Fruit fly (Drosophila melanogaster): ENCODE data around the gene mthl10.

The mthl10 gene

dm6 chr3L:319145-320009, 23.3 kb downstream of the mthl10 start, which contains the start of gene fwd (continued):
- TF ChIP-seq CG3032 (tag; optimal IDR thresholded peaks at IDR 0.05) = no peak
- TF ChIP-seq Ets21C (GFP tag; optimal IDR thresholded peaks at IDR 0.05) = no peak
- no peak for TF ChIP-seq Sox15 (GFP tag; optimal IDR thresholded peaks at IDR 0.05)
- TF ChIP-seq CG8119 (GFP tag; IDR thresholded peaks at IDR 0.05) = no peak
- TF ChIP-seq Hr38 (GFP tag; optimal IDR thresholded peaks at IDR 0.05) = no peak
- TF ChIP-seq Eip75B (GFP tag; optimal IDR thresholded peaks at IDR 0.05) = no peak
- no peak for TF ChIP-seq vri (GFP tag; optimal IDR thresholded peaks at IDR 0.05)
- TF ChIP-seq Eip93F (GFP tag; optimal IDR thresholded peaks at IDR 0.05) = no peak
- no peak for TF ChIP-seq CG6792 (GFP tag; optimal IDR thresholded peaks at IDR 0.05)
- no peak for TF ChIP-seq Met (GFP tag; optimal IDR thresholded peaks at IDR 0.05)
- 0 out of 2 replicates have a peak, but pooled peaks have one; percentile 6 for TF ChIP-seq CG15336 (GFP tag; IDR thresholded peaks at IDR 0.05)
- TF ChIP-seq CG11294 (GFP tag; IDR thresholded peaks at IDR 0.05) = no peak
- no peak for TF ChIP-seq CG34406 (GFP tag; optimal IDR thresholded peaks at IDR 0.05)
- no peak for TF ChIP-seq spab (GFP tag; optimal IDR thresholded peaks at IDR 0.05)
- TF ChIP-seq eg (GFP tag; IDR thresholded peaks at IDR 0.05) = no peak
- TF ChIP-seq CG8319 (GFP tag; optimal IDR thresholded peaks at IDR 0.05) = no peak
- TF ChIP-seq fd59A (GFP tag; optimal IDR thresholded peaks at IDR 0.05) = no peak
- TF ChIP-seq dac (GFP tag; optimal IDR thresholded peaks at IDR 0.05) = no peak
- no peak for TF ChIP-seq CG6276 (GFP tag; optimal IDR thresholded peaks at IDR 0.05)
- TF ChIP-seq Smox (GFP tag; optimal IDR thresholded peaks at IDR 0.05) = no peak
- TF ChIP-seq pdm3 (GFP tag; optimal IDR thresholded peaks at IDR 0.05) = no peak
- peak; percentile 46 for TF ChIP-seq Eip78C (GFP tag)
- TF ChIP-seq ss (GFP tag; optimal IDR thresholded peaks at IDR 0.05) = peak; percentile 66 to 73
- peak; percentile 44 for TF ChIP-seq CG6808 (GFP tag; optimal IDR thresholded peaks at IDR 0.05)
- no peak for TF ChIP-seq CG16779 (tag; optimal IDR thresholded peaks at IDR 0.05)
- no peak for TF ChIP-seq fd85E (GFP tag; optimal IDR thresholded peaks at IDR 0.05)

dm6 chr3L:316784-317183, 25.9 kb downstream of the mthl10 start, which contains the start of gene ddbt:
TSS of gene ddbt (plus strand) at chr3L:317084.
- TF ChIP-seq CG34406 (GFP tag; optimal IDR thresholded peaks at IDR 0.05) (no peak), esn (GFP tag; optimal IDR thresholded peaks at IDR 0.05) (no peak), CG15336 (GFP tag; IDR thresholded peaks at IDR 0.05) (no peak), CG7368 (GFP tag; optimal IDR thresholded peaks at IDR 0.05) (no peak), Hr38 (GFP tag; optimal IDR thresholded peaks at IDR 0.05) (no peak), CG1621 (tag; optimal IDR thresholded peaks at IDR 0.05) (no peak), eg (GFP tag; IDR thresholded peaks at IDR 0.05) (no peak), CG8319 (GFP tag; optimal IDR thresholded peaks at IDR 0.05) (no peak), Smox (GFP tag; optimal IDR thresholded peaks at IDR 0.05) (no peak), Sox14 (GFP tag; optimal IDR thresholded peaks at IDR 0.05) (no peak), CG6163 (GFP tag; IDR thresholded peaks at IDR 0.05) (no peak), lz (GFP tag; optimal IDR thresholded peaks at IDR 0.05) (no peak), CG16779 (tag; optimal IDR thresholded peaks at IDR 0.05) (no peak), Hr39 (GFP tag; optimal IDR thresholded peaks at IDR 0.05) (no peak), CG6854 (GFP tag; optimal IDR thresholded peaks at IDR 0.05) (no peak), ss (GFP tag; optimal IDR thresholded peaks at IDR 0.05) (no peak), dac (GFP tag; optimal IDR thresholded peaks at IDR 0.05) (no peak), Ets96B (tag; optimal IDR thresholded peaks at IDR 0.05) (no peak), salr (GFP tag; optimal IDR thresholded peaks at IDR 0.05) (no peak), CG4318 (GFP tag; optimal IDR thresholded peaks at IDR 0.05) (no peak)

DNA sequence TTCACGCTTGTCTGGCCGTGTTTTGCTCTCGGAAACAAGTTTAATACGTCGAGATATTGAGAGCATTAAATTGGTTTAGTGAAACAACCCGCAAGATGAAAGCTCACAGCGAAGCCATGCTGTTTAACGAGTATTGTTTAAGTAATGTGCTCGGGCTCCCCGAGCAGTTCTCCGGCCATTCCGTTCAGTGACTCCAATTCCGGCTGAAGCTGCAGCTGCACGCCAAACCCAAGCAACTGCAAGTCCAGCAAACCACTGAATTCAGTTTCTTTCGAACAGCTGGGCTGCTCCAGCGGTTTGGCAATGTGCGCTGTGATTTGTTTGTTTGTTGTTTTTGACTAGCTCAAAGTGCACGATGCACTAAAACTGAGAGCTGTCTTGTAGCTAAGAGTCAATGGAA, 27.6 kb downstream of the mthl10 start:
- TF ChIP-seq fd59A (GFP tag; optimal IDR thresholded peaks at IDR 0.05) = no peak
- TF ChIP-seq CG7368 (GFP tag; optimal IDR thresholded peaks at IDR 0.05) = no peak
- no peak for TF ChIP-seq CG11294 (GFP tag; IDR thresholded peaks at IDR 0.05)
- no peak for TF ChIP-seq Met (GFP tag; optimal IDR thresholded peaks at IDR 0.05)
- TF ChIP-seq CG1621 (tag; optimal IDR thresholded peaks at IDR 0.05) = peak; percentile 64
- no peak for TF ChIP-seq Hr38 (GFP tag; optimal IDR thresholded peaks at IDR 0.05)
